Worm (Caenorhabditis elegans) whole organism, L1 larva: ENCODE results near the gene set-22.

Experiments
- C16A3.4 ChIP-seq: fragments of 150-350 bp; optimal IDR thresholded peaks from 2 replicates; lab custom pipeline; 2014; ENCODE audit warnings: missing biosample characterization, missing genetic modification characterization
- C34B4.2 ChIP-seq: sonication (generic microtip); optimal IDR thresholded peaks from 2 replicates; lab custom pipeline; 2017; ENCODE audit warnings: mild to moderate bottlenecking, missing genetic modification characterization, missing compliant biosample characterization
- Y116A8C.19 ChIP-seq: sonication (generic microtip); optimal IDR thresholded peaks from 2 replicates; lab custom pipeline; 2016; ENCODE audit warnings: missing compliant biosample characterization, missing genetic modification characterization, borderline replicate concordance
- blmp-1 ChIP-seq: fragments of 150-350 bp; optimal IDR thresholded peaks from 2 replicates; lab custom pipeline; 2014; ENCODE audit warnings: missing biosample characterization, missing genetic modification characterization
- ceh-82 ChIP-seq, 3 experiments: fragments of 150-350 bp in 1 of 3; sonication (generic microtip) in 2 of 3; optimal IDR thresholded peaks; 2 replicates each; lab custom pipeline; 2014 to 2017; ENCODE audit warnings: missing biosample characterization in 3 of 3, missing genetic modification characterization in 3 of 3
- ces-1 ChIP-seq: fragments of 150-350 bp; optimal IDR thresholded peaks from 2 replicates; lab custom pipeline; 2014; ENCODE audit warnings: missing biosample characterization, missing genetic modification reagents, missing genetic modification characterization
- dpl-1 ChIP-seq, 3 experiments: fragments of 150-350 bp in 2 of 3; sonication (generic microtip) in 1 of 3; optimal IDR thresholded peaks; 2 replicates each; lab custom pipeline; 2014 to 2017; ENCODE audit warnings: missing biosample characterization in 3 of 3, missing genetic modification characterization in 3 of 3, missing genetic modification reagents in 3 of 3
- egl-27 ChIP-seq, 2 experiments: fragments of 150-350 bp in 1 of 2; sonication (generic microtip); optimal IDR thresholded peaks; 3 replicates each; lab custom pipeline; 2017 to 2018; ENCODE audit warnings: missing biosample characterization in 2 of 2, missing genetic modification characterization in 2 of 2, missing genetic modification reagents in 2 of 2
- elt-2 ChIP-seq: sonication (generic microtip); optimal IDR thresholded peaks from 2 replicates; lab custom pipeline; 2016; ENCODE audit warnings: missing genetic modification characterization, mild to moderate bottlenecking, inconsistent platforms, missing compliant biosample characterization, missing genetic modification reagents
- elt-3 ChIP-seq, 6 experiments: fragments of 150-350 bp in 1 of 6; sonication (generic microtip); optimal IDR thresholded peaks; 2 replicates each; lab custom pipeline; 2017 to 2018; ENCODE audit warnings: missing biosample characterization in 6 of 6, missing genetic modification characterization in 6 of 6, inconsistent platforms in 1 of 6
- grh-1 ChIP-seq: fragments of 200-800 bp; sonication (Bioruptor generic); IDR thresholded peaks from 2 replicates; pipeline ENCODE4 v1.3.6; 2022; ENCODE audit warnings: missing genetic modification reagents, missing genetic modification characterization, missing compliant biosample characterization
- hlh-4 ChIP-seq: sonication (generic microtip); optimal IDR thresholded peaks from 2 replicates; lab custom pipeline; 2016; ENCODE audit warnings: mild to moderate bottlenecking, missing genetic modification characterization, missing compliant biosample characterization
- irx-1 ChIP-seq: sonication (generic microtip); optimal IDR thresholded peaks from 2 replicates; lab custom pipeline; 2016; ENCODE audit warnings: missing genetic modification characterization, missing compliant biosample characterization
- lin-13 ChIP-seq: fragments of 150-350 bp; optimal IDR thresholded peaks from 2 replicates; lab custom pipeline; 2014; ENCODE audit warnings: missing biosample characterization, missing genetic modification reagents, missing genetic modification characterization
- lin-14 ChIP-seq: fragments of 200-800 bp; sonication (Bioruptor generic); optimal IDR thresholded peaks from 2 replicates; lab custom pipeline; 2018; ENCODE audit warnings: mild to moderate bottlenecking, missing genetic modification characterization, moderate library complexity, missing compliant biosample characterization
- lin-35 ChIP-seq, 2 experiments: fragments of 150-350 bp; optimal IDR thresholded peaks; 2 replicates each; lab custom pipeline; 2014; ENCODE audit warnings: missing biosample characterization in 2 of 2, missing genetic modification characterization in 2 of 2, missing genetic modification reagents in 2 of 2
- lir-3 ChIP-seq: sonication (generic microtip); optimal IDR thresholded peaks from 2 replicates; lab custom pipeline; 2016; ENCODE audit warnings: mild to moderate bottlenecking, missing genetic modification characterization, moderate library complexity, missing compliant biosample characterization; ENCODE audit not compliant: poor library complexity
- mab-9 ChIP-seq: fragments of 200-800 bp; sonication (Bioruptor generic); IDR thresholded peaks from 2 replicates; pipeline ENCODE4 v1.3.6; 2022; ENCODE audit warnings: missing genetic modification reagents, missing genetic modification characterization, missing compliant biosample characterization
- mdl-1 ChIP-seq, 2 experiments: fragments of 150-350 bp; optimal IDR thresholded peaks; 2 replicates each; lab custom pipeline; 2014 to 2017; ENCODE audit warnings: missing biosample characterization in 2 of 2, missing genetic modification characterization in 2 of 2, inconsistent platforms in 1 of 2
- mep-1 ChIP-seq: fragments of 150-350 bp; optimal IDR thresholded peaks from 2 replicates; lab custom pipeline; 2014; ENCODE audit warnings: missing biosample characterization, missing genetic modification characterization
- nhr-11 ChIP-seq: fragments of 150-350 bp; optimal IDR thresholded peaks from 2 replicates; lab custom pipeline; 2014; ENCODE audit warnings: missing biosample characterization, missing genetic modification characterization
- nhr-12 ChIP-seq: sonication (generic microtip); optimal IDR thresholded peaks from 2 replicates; lab custom pipeline; 2017; ENCODE audit warnings: missing biosample characterization, missing genetic modification characterization
- nhr-20 ChIP-seq: sonication (generic microtip); optimal IDR thresholded peaks from 2 replicates; lab custom pipeline; 2016; ENCODE audit warnings: mild to moderate bottlenecking, missing genetic modification characterization, missing compliant biosample characterization
- nhr-71 ChIP-seq: sonication (generic microtip); optimal IDR thresholded peaks from 2 replicates; lab custom pipeline; 2016; ENCODE audit warnings: mild to moderate bottlenecking, missing genetic modification characterization, moderate library complexity, missing compliant biosample characterization
- nhr-76 ChIP-seq: sonication (generic microtip); optimal IDR thresholded peaks from 2 replicates; lab custom pipeline; 2017; ENCODE audit warnings: missing biosample characterization, missing genetic modification characterization
- nhr-77 ChIP-seq: fragments of 150-350 bp; optimal IDR thresholded peaks from 2 replicates; lab custom pipeline; 2014; ENCODE audit warnings: missing biosample characterization, missing genetic modification characterization
- nhr-85 ChIP-seq: sonication (generic microtip); peaks from one replicate; lab custom pipeline; 2016; ENCODE audit warnings: missing genetic modification characterization, inconsistent platforms, missing compliant biosample characterization
- nhr-90 ChIP-seq: sonication (generic microtip); optimal IDR thresholded peaks from 2 replicates; lab custom pipeline; 2016; ENCODE audit warnings: mild to moderate bottlenecking, missing genetic modification characterization, missing compliant biosample characterization; ENCODE audit not compliant: poor library complexity
- pqm-1 ChIP-seq: sonication (generic microtip); optimal IDR thresholded peaks from 3 replicates; lab custom pipeline; 2017; ENCODE audit warnings: missing biosample characterization, missing genetic modification characterization
- sox-4 ChIP-seq: sonication (generic microtip); optimal IDR thresholded peaks from 2 replicates; lab custom pipeline; 2016; ENCODE audit warnings: missing genetic modification characterization, missing compliant biosample characterization
- swsn-7 ChIP-seq: sonication (generic microtip); optimal IDR thresholded peaks from 2 replicates; lab custom pipeline; 2016; ENCODE audit warnings: missing genetic modification characterization, missing compliant biosample characterization
- tbx-2 ChIP-seq: sonication (generic microtip); optimal IDR thresholded peaks from 2 replicates; lab custom pipeline; 2016; ENCODE audit warnings: missing genetic modification characterization, missing compliant biosample characterization
- tlp-1 ChIP-seq: fragments of 150-350 bp; optimal IDR thresholded peaks from 2 replicates; lab custom pipeline; 2014; ENCODE audit warnings: missing biosample characterization, missing genetic modification characterization
- unc-130 ChIP-seq: fragments of 150-350 bp; optimal IDR thresholded peaks from 2 replicates; lab custom pipeline; 2017; ENCODE audit warnings: missing biosample characterization, missing genetic modification characterization, inconsistent platforms
- unc-62 ChIP-seq: fragments of 150-350 bp; optimal IDR thresholded peaks from 2 replicates; lab custom pipeline; 2014; ENCODE audit warnings: missing biosample characterization, missing genetic modification reagents, missing genetic modification characterization
- unc-98 ChIP-seq: fragments of 200-800 bp; sonication (Bioruptor generic); IDR thresholded peaks from 2 replicates; pipeline ENCODE4 v1.3.6; 2022; ENCODE audit warnings: missing genetic modification characterization, missing compliant biosample characterization
- zag-1 ChIP-seq: fragments of 150-350 bp; optimal IDR thresholded peaks from 2 replicates; lab custom pipeline; 2014; ENCODE audit warnings: missing biosample characterization, missing genetic modification characterization
- zip-4 ChIP-seq: fragments of 200-800 bp; sonication (Bioruptor generic); optimal IDR thresholded peaks from 2 replicates; lab custom pipeline; 2018; ENCODE audit warnings: mild to moderate bottlenecking, missing genetic modification characterization, moderate library complexity, missing compliant biosample characterization
- ztf-4 ChIP-seq: fragments of 150-350 bp; optimal IDR thresholded peaks from 2 replicates; lab custom pipeline; 2014; ENCODE audit warnings: missing biosample characterization, missing genetic modification characterization

set-22 gene

ce11 chrV:10398431-10398830 lies 38.3 kb upstream of the set-22 start, which contains the start of gene ugt-2:
Gene ugt-2, plus strand, starts transcription at chrV:10398801.
- peak; percentile 54 for TF ChIP-seq nhr-85 (tag; lab: Kevin White, UChicago)
- peak; percentile 33 for TF ChIP-seq nhr-20 (tag; lab: Kevin White, UChicago)
- TF ChIP-seq elt-3 (tag; optimal IDR thresholded peaks at IDR 0.05; lab: Kevin White, UChicago): peak in 1 of 6 experiments; percentile 0
- TF ChIP-seq nhr-71 (tag; lab: Kevin White, UChicago): no peak
- TF ChIP-seq nhr-12 (tag; lab: Kevin White, UChicago): no peak
- peak in 1 of 2 experiments; percentile 37 for TF ChIP-seq lin-35 (GFP tag; optimal IDR thresholded peaks at IDR 0.05; lab: Kevin White, UChicago)
- no peak for TF ChIP-seq unc-98 (GFP tag; lab: Robert Waterston, UW)
- peak; percentile 22 for TF ChIP-seq lin-14
- peak; percentile 8 for TF ChIP-seq lir-3 (tag; lab: Kevin White, UChicago)
- TF ChIP-seq tbx-2 (tag; lab: Kevin White, UChicago): no peak
- peak; percentile 46 for TF ChIP-seq elt-2 (tag; lab: Kevin White, UChicago)

ce11 chrV:10399290-10399689 lies 37.4 kb upstream of the set-22 start:
- TF ChIP-seq mep-1: no peak
- TF ChIP-seq elt-2 (tag; lab: Kevin White, UChicago): peak; percentile 93
- TF ChIP-seq C16A3.4 (tag; lab: Kevin White, UChicago): no peak
- TF ChIP-seq swsn-7: no peak
- TF ChIP-seq nhr-90 (tag; lab: Kevin White, UChicago): peak; percentile 1
- TF ChIP-seq ztf-4: no peak
- no peak for TF ChIP-seq ceh-82 (tag; optimal IDR thresholded peaks at IDR 0.05; lab: Kevin White, UChicago)
- no peak for TF ChIP-seq Y116A8C.19 (tag; lab: Kevin White, UChicago)
- TF ChIP-seq nhr-20 (tag; lab: Kevin White, UChicago): peak; percentile 73
- no peak for TF ChIP-seq nhr-77 (tag; lab: Kevin White, UChicago)
- TF ChIP-seq nhr-11 (tag; lab: Kevin White, UChicago): no peak
- TF ChIP-seq C34B4.2: no peak
- TF ChIP-seq lin-35 (GFP tag; optimal IDR thresholded peaks at IDR 0.05; lab: Kevin White, UChicago): peak in 1 of 2 experiments; percentile 49
- TF ChIP-seq nhr-71 (tag; lab: Kevin White, UChicago): peak; percentile 16
- no peak for TF ChIP-seq zag-1
- TF ChIP-seq egl-27 (tag; optimal IDR thresholded peaks at IDR 0.05; lab: Kevin White, UChicago): no peak
- TF ChIP-seq mab-9 (GFP tag; lab: Robert Waterston, UW): no peak
- peak; percentile 72 for TF ChIP-seq pqm-1 (tag; lab: Kevin White, UChicago)

ce11 chrV:10402804-10403203 lies 33.9 kb upstream of the set-22 start, which contains the start of gene F15H10.8:
Gene F15H10.8, minus strand, starts transcription at chrV:10402904.
- TF ChIP-seq nhr-90 (tag; lab: Kevin White, UChicago): no peak
- TF ChIP-seq unc-130: no peak
- no peak for TF ChIP-seq sox-4 (tag; lab: Kevin White, UChicago)
- TF ChIP-seq mab-9 (GFP tag; lab: Robert Waterston, UW): no peak
- no peak for TF ChIP-seq hlh-4 (tag; lab: Kevin White, UChicago)
- no peak for TF ChIP-seq nhr-12 (tag; lab: Kevin White, UChicago)
- no peak for TF ChIP-seq lin-13 (GFP tag; lab: Kevin White, UChicago)

ce11 chrV:10404701-10405100 lies 32.0 kb upstream of the set-22 start:
- TF ChIP-seq grh-1 (GFP tag; lab: Robert Waterston, UW) (no peak), zip-4 (GFP tag; lab: Kevin White, UChicago) (no peak), Y116A8C.19 (tag; lab: Kevin White, UChicago) (no peak)

- no peak for TF ChIP-seq dpl-1 (GFP tag; optimal IDR thresholded peaks at IDR 0.05; lab: Kevin White, UChicago)
- TF ChIP-seq grh-1 (GFP tag; lab: Robert Waterston, UW): no peak
- TF ChIP-seq blmp-1 (tag; lab: Kevin White, UChicago): no peak
- no peak for TF ChIP-seq ceh-82 (tag; optimal IDR thresholded peaks at IDR 0.05; lab: Kevin White, UChicago)
- no peak for TF ChIP-seq C34B4.2
- no peak for TF ChIP-seq zip-4 (GFP tag; lab: Kevin White, UChicago)
- TF ChIP-seq nhr-76 (tag; lab: Kevin White, UChicago): no peak
- TF ChIP-seq egl-27 (tag; optimal IDR thresholded peaks at IDR 0.05; lab: Kevin White, UChicago): no peak
- TF ChIP-seq irx-1 (tag; lab: Kevin White, UChicago): no peak
- TF ChIP-seq ces-1 (GFP tag; lab: Kevin White, UChicago): no peak
- TF ChIP-seq elt-3 (tag; optimal IDR thresholded peaks at IDR 0.05; lab: Kevin White, UChicago): no peak
- TF ChIP-seq nhr-85 (tag; lab: Kevin White, UChicago): no peak
- no peak for TF ChIP-seq mdl-1 (tag; optimal IDR thresholded peaks at IDR 0.05; lab: Kevin White, UChicago)
- TF ChIP-seq nhr-71 (tag; lab: Kevin White, UChicago): no peak
- TF ChIP-seq unc-62 (GFP tag; lab: Kevin White, UChicago): no peak
- TF ChIP-seq tlp-1 (tag; lab: Kevin White, UChicago): no peak
- TF ChIP-seq hlh-4 (tag; lab: Kevin White, UChicago): no peak
Measured at ce11 chrV:10406313-10406712, 30.4 kb upstream of the set-22 start, which contains the start of gene F15H10.7. Gene F15H10.7, minus strand, starts transcription at chrV:10406413.
